Fruit fly (Drosophila melanogaster): ENCODE data around the gene CG3592.
A peak's percentile ranks its signal among the peaks of the same experiment; 100 is the strongest.

The CG3592 gene

DNA sequence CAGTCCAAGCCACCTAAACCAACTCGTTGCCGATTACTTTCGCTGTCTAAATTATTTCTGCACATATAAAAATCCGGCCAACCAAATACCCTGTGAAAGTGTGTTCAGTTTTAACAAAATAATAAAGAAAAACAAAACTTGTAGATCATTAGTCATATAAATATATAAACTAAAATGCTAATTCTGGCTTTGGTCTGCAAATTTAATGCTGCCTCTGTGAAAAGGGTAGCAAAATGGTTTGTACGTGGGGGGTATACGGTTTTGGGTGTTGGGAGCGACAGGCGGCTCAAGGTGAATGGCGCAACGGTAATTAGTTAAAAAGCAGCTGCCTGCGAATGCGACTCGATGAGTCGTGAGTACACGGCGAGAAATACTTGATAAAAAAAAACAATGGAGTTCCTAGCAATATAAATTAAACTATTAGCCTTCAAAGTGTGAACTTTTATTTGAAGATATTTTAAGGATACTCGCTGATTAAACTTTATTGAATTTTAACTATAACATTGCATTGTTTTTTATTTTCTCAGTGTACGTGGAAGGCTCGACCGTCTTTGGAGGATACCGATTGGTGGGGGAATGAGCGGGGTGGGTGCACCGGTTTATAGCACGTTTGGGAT lies 43.0 kb downstream of the CG3592 start (continued):
- no peak for TF ChIP-seq knrl (GFP tag; IDR thresholded peaks at IDR 0.05; ENCODE audit: partially characterized antibody)
- TF ChIP-seq Spps (tag; optimal IDR thresholded peaks at IDR 0.05), result no peak
- no peak for TF ChIP-seq wek (GFP tag; optimal IDR thresholded peaks at IDR 0.05)
- no peak for TF ChIP-seq CG3281 (GFP tag; optimal IDR thresholded peaks at IDR 0.05)
- no peak for TF ChIP-seq CG12942 (GFP tag; optimal IDR thresholded peaks at IDR 0.05)
- peak; percentile 29 for TF ChIP-seq lilli (GFP tag; optimal IDR thresholded peaks at IDR 0.05)
- TF ChIP-seq lola (GFP tag; optimal IDR thresholded peaks at IDR 0.05), result peak in 1 of 3 experiments; percentile 51
- no peak for TF ChIP-seq CG4328 (GFP tag; optimal IDR thresholded peaks at IDR 0.05)
- no peak for TF ChIP-seq CrebB (tag; optimal IDR thresholded peaks at IDR 0.05)
- no peak for TF ChIP-seq grn (GFP tag; optimal IDR thresholded peaks at IDR 0.05)
- peak; percentile 52 for TF ChIP-seq Hr3 (GFP tag; optimal IDR thresholded peaks at IDR 0.05)
- peak; percentile 45; the same call in 1 of the 2 replicates for TF ChIP-seq lmd (GFP tag; IDR thresholded peaks at IDR 0.05)
- TF ChIP-seq CG2875 (GFP tag; optimal IDR thresholded peaks at IDR 0.05), result no peak
- no peak for TF ChIP-seq pfk (GFP tag; optimal IDR thresholded peaks at IDR 0.05)
- no peak for TF ChIP-seq her (GFP tag; optimal IDR thresholded peaks at IDR 0.05)
- no peak for TF ChIP-seq CG17568 (GFP tag; optimal IDR thresholded peaks at IDR 0.05)
- TF ChIP-seq trh (GFP tag; optimal IDR thresholded peaks at IDR 0.05), result no peak
- TF ChIP-seq ind (GFP tag; optimal IDR thresholded peaks at IDR 0.05), result peak; percentile 9
- no peak for TF ChIP-seq CG13287 (GFP tag; IDR thresholded peaks at IDR 0.05; ENCODE audit: partially characterized antibody)
- TF ChIP-seq Gug (GFP tag; IDR thresholded peaks at IDR 0.05), result no peak
- TF ChIP-seq ERR (GFP tag; optimal IDR thresholded peaks at IDR 0.05), result no peak
- no peak for TF ChIP-seq CG11398 (GFP tag; optimal IDR thresholded peaks at IDR 0.05)
- TF ChIP-seq CG15269 (tag; optimal IDR thresholded peaks at IDR 0.05), result peak; percentile 8
- no peak for TF ChIP-seq B-H2 (GFP tag; optimal IDR thresholded peaks at IDR 0.05)
- no peak for TF ChIP-seq Dad (GFP tag; optimal IDR thresholded peaks at IDR 0.05)
- no peak for TF ChIP-seq CG1024 (GFP tag; IDR thresholded peaks at IDR 0.05)
- TF ChIP-seq pnt (GFP tag; optimal IDR thresholded peaks at IDR 0.05), result peak; percentile 52
- no peak for TF ChIP-seq CG1233 (GFP tag; optimal IDR thresholded peaks at IDR 0.05)
- TF ChIP-seq Aef1 (GFP tag; IDR thresholded peaks at IDR 0.05), result no peak
- no peak for TF ChIP-seq wor (GFP tag; IDR thresholded peaks at IDR 0.05)
- TF ChIP-seq CG14014 (GFP tag; IDR thresholded peaks at IDR 0.05), result no peak
- TF ChIP-seq Sry-β (GFP tag; optimal IDR thresholded peaks at IDR 0.05), result no peak
- peak; percentile 24 for TF ChIP-seq stwl (tag; optimal IDR thresholded peaks at IDR 0.05)
- no peak for TF ChIP-seq tna (GFP tag; IDR thresholded peaks at IDR 0.05; ENCODE audit: partially characterized antibody)
- no peak for TF ChIP-seq Atf3 (GFP tag; optimal IDR thresholded peaks at IDR 0.05)
- peak; percentile 39 for TF ChIP-seq D19B (GFP tag; optimal IDR thresholded peaks at IDR 0.05)
- TF ChIP-seq Sry-δ (GFP tag; optimal IDR thresholded peaks at IDR 0.05), result no peak
- TF ChIP-seq mirr (GFP tag; optimal IDR thresholded peaks at IDR 0.05), result no peak
- no peak for TF ChIP-seq dan (GFP tag; IDR thresholded peaks at IDR 0.05)
- peak; percentile 44 for TF ChIP-seq dmrt99B (tag; optimal IDR thresholded peaks at IDR 0.05)
- no peak for TF ChIP-seq CG9215 (GFP tag; IDR thresholded peaks at IDR 0.05)
- peak; percentile 50; the same call in 1 of the 3 replicates for TF ChIP-seq dysf (GFP tag; IDR thresholded peaks at IDR 0.05)
- TF ChIP-seq Fer1 (GFP tag; optimal IDR thresholded peaks at IDR 0.05), result no peak
- TF ChIP-seq slp2 (GFP tag; optimal IDR thresholded peaks at IDR 0.05), result no peak
- TF ChIP-seq CG7928 (GFP tag; optimal IDR thresholded peaks at IDR 0.05), result no peak
- no peak for TF ChIP-seq lbe (GFP tag; optimal IDR thresholded peaks at IDR 0.05)
- no peak for TF ChIP-seq Lim3 (GFP tag; IDR thresholded peaks at IDR 0.05)
- TF ChIP-seq crc (GFP tag; optimal IDR thresholded peaks at IDR 0.05), result no peak
- TF ChIP-seq CG15011 (GFP tag; optimal IDR thresholded peaks at IDR 0.05), result no peak
- TF ChIP-seq prd (optimal IDR thresholded peaks at IDR 0.05), result no peak
- peak; percentile 60; the same call in 2 of the 3 replicates for TF ChIP-seq prd (GFP tag; IDR thresholded peaks at IDR 0.05)
